Worm (Caenorhabditis elegans) whole organism, early embryonic: ENCODE measurements around the gene F25F2.1.

ENCODE experiments used
- aly-1 ChIP-seq: sonication (generic microtip); optimal IDR thresholded peaks from 2 replicates; lab custom pipeline; 2016; ENCODE audit warnings: missing genetic modification characterization, missing compliant biosample characterization
- ama-1 ChIP-seq: fragments of 150-350 bp; optimal IDR thresholded peaks from 2 replicates; lab custom pipeline; 2014
- flt-1 ChIP-seq: fragments of 200-800 bp; sonication (Bioruptor generic); IDR thresholded peaks from 2 replicates; pipeline ENCODE4 v1.3.6; 2022; ENCODE audit warnings: missing genetic modification characterization, missing compliant biosample characterization
- hmg-4 ChIP-seq: fragments of 200-800 bp; sonication (Bioruptor generic); optimal IDR thresholded peaks from 2 replicates; lab custom pipeline; 2018; ENCODE audit warnings: mild to moderate bottlenecking, missing genetic modification characterization, missing compliant biosample characterization
- hnd-1 ChIP-seq: sonication (generic microtip); optimal IDR thresholded peaks from 2 replicates; lab custom pipeline; 2016; ENCODE audit warnings: missing genetic modification characterization, missing compliant biosample characterization
- pes-1 ChIP-seq: fragments of 200-800 bp; sonication (Bioruptor generic); IDR thresholded peaks from 2 replicates; pipeline ENCODE4 v1.3.6; 2022; ENCODE audit warnings: missing genetic modification reagents, missing genetic modification characterization, missing compliant biosample characterization
- tbx-37 ChIP-seq: fragments of 200-800 bp; sonication (Bioruptor generic); conservative IDR thresholded peaks from 2 replicates; pipeline ENCODE4 v1.3.6; 2022; ENCODE audit warnings: missing genetic modification reagents, missing genetic modification characterization, missing compliant biosample characterization

DNA sequence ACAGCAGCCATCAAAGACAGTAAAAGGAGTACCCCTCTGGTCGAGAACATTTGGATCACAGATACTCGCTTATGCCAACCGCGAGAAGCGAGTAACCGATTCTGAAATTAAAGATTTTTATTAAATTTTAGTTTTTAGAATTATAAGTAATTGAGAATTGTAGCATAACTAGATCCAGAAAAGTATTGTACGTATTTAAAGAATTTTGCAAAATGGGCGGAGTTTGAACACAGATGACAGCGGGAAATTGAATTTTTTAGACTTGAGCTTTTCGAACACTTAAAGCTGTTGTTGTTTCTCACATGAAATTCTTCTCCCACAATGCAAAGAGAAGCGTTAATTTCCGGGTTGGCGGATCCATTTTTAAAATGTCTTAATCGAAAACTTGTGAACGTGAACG is 31.2 kb upstream of the F25F2.1 start, which contains the start of gene ins-17:
- TF ChIP-seq hmg-4 (no peak), tbx-37 (GFP tag; lab: Robert Waterston, UW) (no peak), aly-1 (tag; lab: Kevin White, UChicago) (no peak), ama-1 (lab: Kevin White, UChicago) (no peak), flt-1 (no peak), hnd-1 (no peak), pes-1 (no peak)
